Worm (Caenorhabditis elegans): ENCODE measurements around the gene sri-40.

Gene sri-40

ce11 chrII:3206423-3206989 is 28.7 kb downstream of the sri-40 start, which contains the start of the genes ZC239.20 and ZC239.21:
Gene ZC239.20 (minus strand): TSS chrII:3206523.
Gene ZC239.21 (plus strand): TSS chrII:3206939.
- no peak for TF ChIP-seq ama-1 (optimal IDR thresholded peaks at IDR 0.05)
- no peak for TF ChIP-seq ceh-48 (tag; optimal IDR thresholded peaks at IDR 0.05)
- TF ChIP-seq nhr-232 (tag; optimal IDR thresholded peaks at IDR 0.05), result no peak
- no peak for TF ChIP-seq T23F11.4 (GFP tag; optimal IDR thresholded peaks at IDR 0.05)
- no peak for TF ChIP-seq pax-1 (tag; optimal IDR thresholded peaks at IDR 0.05)
- TF ChIP-seq unc-86 (tag; optimal IDR thresholded peaks at IDR 0.05), result no peak
- TF ChIP-seq ceh-34 (tag; optimal IDR thresholded peaks at IDR 0.05), result no peak
- TF ChIP-seq odd-2 (tag; optimal IDR thresholded peaks at IDR 0.05), result no peak
- TF ChIP-seq sox-2 (GFP tag; IDR thresholded peaks at IDR 0.05), result no peak
- no peak for TF ChIP-seq madf-2 (tag; optimal IDR thresholded peaks at IDR 0.05)
- no peak for TF ChIP-seq ztf-16 (tag; optimal IDR thresholded peaks at IDR 0.05)
- no peak for TF ChIP-seq mec-3 (tag; optimal IDR thresholded peaks at IDR 0.05; ENCODE audit: borderline replicate concordance)
- no peak for TF ChIP-seq fkh-10 (GFP tag; optimal IDR thresholded peaks at IDR 0.05)
- no peak for TF ChIP-seq che-1 (tag; optimal IDR thresholded peaks at IDR 0.05)

- TF ChIP-seq ceh-31 (tag; optimal IDR thresholded peaks at IDR 0.05) (no peak), nhr-232 (tag; optimal IDR thresholded peaks at IDR 0.05) (no peak), dmd-4 (tag; optimal IDR thresholded peaks at IDR 0.05; ENCODE audit: borderline replicate concordance) (no peak), C38D4.7 (GFP tag; optimal IDR thresholded peaks at IDR 0.05) (no peak), hlh-13 (GFP tag; optimal IDR thresholded peaks at IDR 0.05) (no peak), ztf-16 (tag; optimal IDR thresholded peaks at IDR 0.05) (no peak), unc-3 (GFP tag; conservative IDR thresholded peaks at IDR 0.05) (no peak), unc-3 (tag; optimal IDR thresholded peaks at IDR 0.05) (no peak), pqm-1 (tag; optimal IDR thresholded peaks at IDR 0.05) (no peak), K09A11.1 (tag; optimal IDR thresholded peaks at IDR 0.05; ENCODE audit: insufficient read depth) (no peak), sox-4 (tag; optimal IDR thresholded peaks at IDR 0.05) (no peak), sox-2 (GFP tag; IDR thresholded peaks at IDR 0.05) (no peak), unc-86 (tag; optimal IDR thresholded peaks at IDR 0.05) (no peak), unc-55 (GFP tag; optimal IDR thresholded peaks at IDR 0.05) (no peak), Y22D7AL.16 (tag; optimal IDR thresholded peaks at IDR 0.05) (no peak), hlh-30 (tag; optimal IDR thresholded peaks at IDR 0.05; ENCODE audit: insufficient read depth) (no peak), pax-1 (tag; optimal IDR thresholded peaks at IDR 0.05) (no peak), pha-2 (tag; optimal IDR thresholded peaks at IDR 0.05) (no peak), ceh-14 (tag; optimal IDR thresholded peaks at IDR 0.05) (no peak), tbx-2 (tag; optimal IDR thresholded peaks at IDR 0.05) (no peak), pat-9 (tag; optimal IDR thresholded peaks at IDR 0.05) (no peak)
These were observed 30.9 kb downstream of the sri-40 start, which contains the start of gene sdz-35 for ce11 chrII:3208679-3209078. Gene sdz-35 (minus strand): TSS chrII:3208779.

DNA sequence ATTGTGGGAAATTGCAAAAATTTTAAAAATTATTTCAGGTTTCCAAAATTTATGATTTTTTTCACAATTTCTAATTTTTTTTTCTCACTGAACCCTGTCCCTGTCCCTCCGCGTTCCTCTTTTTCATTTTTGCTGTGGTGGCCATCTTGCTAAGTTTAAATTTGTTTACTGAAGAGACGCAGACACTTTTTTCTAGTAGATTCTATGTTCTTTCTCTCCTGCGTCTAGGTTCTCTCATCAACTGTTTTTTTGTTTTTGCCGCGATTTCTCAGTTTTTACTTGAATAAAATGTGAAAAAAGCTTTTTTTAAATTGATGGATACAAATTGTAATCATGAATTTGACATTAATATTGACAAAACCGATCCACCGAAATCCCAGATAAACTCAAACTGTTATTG is 31.5 kb downstream of the sri-40 start, which contains the start of gene ZC239.6:
Gene ZC239.6, plus strand, starts transcription at position 381 of the 400 bp plus-strand sequence.
- TF ChIP-seq hlh-15 (tag; optimal IDR thresholded peaks at IDR 0.05) (no peak), ceh-24 (tag; optimal IDR thresholded peaks at IDR 0.05) (no peak), ceh-19 (GFP tag; optimal IDR thresholded peaks at IDR 0.05) (no peak), rnt-1 (tag; optimal IDR thresholded peaks at IDR 0.05) (no peak), C08G9.2 (tag; optimal IDR thresholded peaks at IDR 0.05) (no peak), unc-3 (GFP tag; conservative IDR thresholded peaks at IDR 0.05) (no peak), unc-3 (tag; optimal IDR thresholded peaks at IDR 0.05) (no peak), K09A11.1 (tag; optimal IDR thresholded peaks at IDR 0.05; ENCODE audit: insufficient read depth) (no peak), nhr-11 (tag; optimal IDR thresholded peaks at IDR 0.05) (no peak), madf-2 (tag; optimal IDR thresholded peaks at IDR 0.05) (no peak), ceh-48 (tag; optimal IDR thresholded peaks at IDR 0.05) (no peak), ttx-3 (tag; optimal IDR thresholded peaks at IDR 0.05) (no peak)
